Fruit fly (Drosophila melanogaster): Measurements from ENCODE around the gene CG32473.

DNA sequence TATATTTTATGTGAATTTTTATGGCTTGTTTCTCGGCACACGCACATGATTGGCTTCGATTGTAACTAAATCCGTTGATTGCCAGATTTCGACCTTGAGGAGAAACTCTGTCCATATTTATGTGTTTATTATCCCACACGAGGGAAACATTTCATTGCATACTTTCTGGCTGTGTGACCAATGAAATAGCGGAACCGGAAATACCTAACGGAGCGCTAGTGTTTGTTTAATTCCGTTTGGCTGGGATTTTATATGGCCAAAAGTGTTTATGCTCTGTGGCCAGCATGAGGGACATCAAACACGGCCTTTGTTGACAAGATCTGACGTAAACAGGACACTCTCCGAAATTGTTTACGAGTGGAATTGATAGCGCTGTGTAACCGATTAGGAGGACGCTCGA, 17.4 kb downstream of the CG32473 start:
- peak; percentile 15 for TF ChIP-seq fd3F (GFP tag; optimal IDR thresholded peaks at IDR 0.05)
- TF ChIP-seq Hr78 (GFP tag; optimal IDR thresholded peaks at IDR 0.05) = no peak
- no peak for TF ChIP-seq corto (GFP tag; optimal IDR thresholded peaks at IDR 0.05)
- TF ChIP-seq CG16813 (GFP tag; IDR thresholded peaks at IDR 0.05; ENCODE audit: partially characterized antibody) = no peak
- no peak for TF ChIP-seq CG7745 (tag; optimal IDR thresholded peaks at IDR 0.05)
- no peak for TF ChIP-seq onecut (GFP tag; IDR thresholded peaks at IDR 0.05)
- peak; percentile 12 for TF ChIP-seq NK7.1 (GFP tag; optimal IDR thresholded peaks at IDR 0.05)
